Fruit fly (Drosophila melanogaster) whole organism, embryonic: Measurements from ENCODE around the gene bib.

Experiments used
- CG12219 ChIP-seq: fragments of 200-800 bp; sonication (Bioruptor generic); optimal IDR thresholded peaks from 3 replicates; lab custom pipeline; 2018; ENCODE audit warnings: missing biosample characterization, mild to moderate bottlenecking, missing genetic modification characterization
- hb ChIP-seq: fragments of 200-800 bp; sonication (Bioruptor generic); IDR thresholded peaks from 3 replicates; pipeline ENCODE4 v1.3.6; 2022; ENCODE audit warnings: missing biosample characterization, missing genetic modification characterization; ENCODE audit not compliant: partially characterized antibody

dm6 chr2L:10004574-10004973 is 20.1 kb downstream of the bib start:
- TF ChIP-seq hb (GFP tag; lab: Robert Waterston, UW) (no peak), CG12219 (GFP tag; lab: Kevin White, UChicago) (no peak)
